Fruit fly (Drosophila melanogaster) whole organism, embryonic: ENCODE results near the gene Srr.

Source experiments
- Aef1 ChIP-seq: fragments of 200-800 bp; sonication (Bioruptor generic); IDR thresholded peaks from 3 replicates; pipeline ENCODE4 v1.3.6; 2022; ENCODE audit warnings: missing biosample characterization, missing genetic modification characterization
- Blimp-1 ChIP-seq: fragments of 200-800 bp; sonication (Bioruptor generic); optimal IDR thresholded peaks from 3 replicates; lab custom pipeline; 2018; ENCODE audit warnings: missing biosample characterization, missing genetic modification characterization, mild to moderate bottlenecking, moderate library complexity, missing genetic modification reagents
- CG10267 ChIP-seq: fragments of 200-800 bp; sonication (Bioruptor generic); optimal IDR thresholded peaks from 2 replicates; lab custom pipeline; 2018; ENCODE audit warnings: missing biosample characterization, mild to moderate bottlenecking, missing genetic modification characterization, moderate library complexity
- CG1233 ChIP-seq: fragments of 200-800 bp; sonication (Bioruptor generic); optimal IDR thresholded peaks from 4 replicates; lab custom pipeline; 2018; ENCODE audit warnings: missing biosample characterization, mild to moderate bottlenecking, missing genetic modification characterization
- CG1647 ChIP-seq: fragments of 200-800 bp; sonication (Bioruptor generic); optimal IDR thresholded peaks from 3 replicates; lab custom pipeline; 2016; ENCODE audit warnings: missing biosample characterization, missing genetic modification characterization
- CG2712 ChIP-seq: fragments of 200-800 bp; optimal IDR thresholded peaks from 3 replicates; lab custom pipeline; 2019; ENCODE audit warnings: missing biosample characterization, mild to moderate bottlenecking, missing genetic modification characterization, moderate library complexity
- CG30020 ChIP-seq: fragments of 200-800 bp; optimal IDR thresholded peaks from 2 replicates; lab custom pipeline; 2019; ENCODE audit warnings: missing biosample characterization, mild to moderate bottlenecking, missing genetic modification characterization, moderate library complexity
- CG3281 ChIP-seq: fragments of 200-800 bp; sonication (Bioruptor generic); optimal IDR thresholded peaks from 3 replicates; lab custom pipeline; 2017; ENCODE audit warnings: missing biosample characterization, mild to moderate bottlenecking, missing genetic modification characterization
- CG4617 ChIP-seq: fragments of 200-800 bp; sonication (Bioruptor generic); optimal IDR thresholded peaks from 3 replicates; lab custom pipeline; 2016; ENCODE audit warnings: missing biosample characterization, missing genetic modification characterization, borderline replicate concordance
- CG5953 ChIP-seq: fragments of 200-800 bp; sonication (Bioruptor generic); IDR thresholded peaks from 2 replicates; pipeline ENCODE4 v1.3.6; 2022; ENCODE audit warnings: missing biosample characterization, missing genetic modification characterization
- CG7786 ChIP-seq: fragments of 200-800 bp; sonication (Bioruptor generic); optimal IDR thresholded peaks from 2 replicates; lab custom pipeline; 2016; ENCODE audit warnings: missing biosample characterization, missing genetic modification characterization
- CG9727 ChIP-seq: fragments of 200-800 bp; sonication (Bioruptor generic); optimal IDR thresholded peaks from 3 replicates; lab custom pipeline; 2017; ENCODE audit warnings: missing biosample characterization, mild to moderate bottlenecking, missing genetic modification characterization
- CHES-1-like ChIP-seq: fragments of 200-800 bp; sonication (Bioruptor generic); optimal IDR thresholded peaks from 2 replicates; lab custom pipeline; 2016; ENCODE audit warnings: missing biosample characterization, missing genetic modification characterization
- CkIIα-i1 ChIP-seq: fragments of 200-800 bp; sonication (Bioruptor generic); IDR thresholded peaks from 2 replicates; pipeline ENCODE4 v1.3.6; 2022; ENCODE audit warnings: missing biosample characterization, missing genetic modification characterization
- D ChIP-seq, 2 experiments: fragments of 200-800 bp in 1 of 2; fragments of >200 bp in 1 of 2; sonication (Bioruptor generic) in 1 of 2; optimal IDR thresholded peaks; 2 replicates in 1 of 2; 3 replicates in 1 of 2; lab custom pipeline; 2017; ENCODE audit warnings: mild to moderate bottlenecking in 1 of 2, missing biosample characterization in 1 of 2, missing genetic modification characterization in 1 of 2, missing genetic modification reagents in 1 of 2
- Dek ChIP-seq: fragments of 200-800 bp; sonication (Bioruptor generic); optimal IDR thresholded peaks from 3 replicates; lab custom pipeline; 2019; ENCODE audit warnings: missing biosample characterization, mild to moderate bottlenecking, missing genetic modification characterization, moderate library complexity
- Eip74EF ChIP-seq, 2 experiments: fragments of 200-800 bp in 1 of 2; fragments of >200 bp in 1 of 2; sonication (Bioruptor generic) in 1 of 2; optimal IDR thresholded peaks; 2 replicates each; lab custom pipeline; 2017 to 2019; ENCODE audit warnings: missing biosample characterization in 2 of 2, missing genetic modification characterization in 2 of 2, mild to moderate bottlenecking in 1 of 2, moderate library complexity in 1 of 2
- Ets65A ChIP-seq: fragments of 200-800 bp; sonication (Bioruptor generic); peaks from one replicate; lab custom pipeline; 2016; ENCODE audit warnings: missing biosample characterization, missing genetic modification characterization
- Ets97D ChIP-seq: fragments of 200-800 bp; sonication (Bioruptor generic); optimal IDR thresholded peaks from 3 replicates; lab custom pipeline; 2016; ENCODE audit warnings: missing biosample characterization, missing genetic modification characterization
- HmgZ ChIP-seq: fragments of 200-800 bp; sonication (Bioruptor generic); optimal IDR thresholded peaks from 2 replicates; lab custom pipeline; 2018; ENCODE audit warnings: missing biosample characterization, mild to moderate bottlenecking, missing genetic modification characterization
- Lpt ChIP-seq: fragments of >200 bp; optimal IDR thresholded peaks from 2 replicates; lab custom pipeline; 2018; ENCODE audit warnings: missing biosample characterization, missing genetic modification characterization
- Mrtf ChIP-seq: fragments of 200-800 bp; sonication (Bioruptor generic); IDR thresholded peaks from 3 replicates; pipeline ENCODE4 v1.3.6; 2022; ENCODE audit warnings: missing biosample characterization, missing genetic modification characterization
- Optix ChIP-seq: fragments of 200-800 bp; sonication (Bioruptor generic); IDR thresholded peaks from 3 replicates; pipeline ENCODE4 v1.3.6; 2022; ENCODE audit warnings: missing biosample characterization, missing genetic modification characterization
- Sin3A ChIP-seq: fragments of >200 bp; optimal IDR thresholded peaks from 2 replicates; lab custom pipeline; 2018
- Sox102F ChIP-seq: fragments of 200-800 bp; sonication (Bioruptor generic); optimal IDR thresholded peaks from 2 replicates; lab custom pipeline; 2018; ENCODE audit warnings: missing biosample characterization, mild to moderate bottlenecking, missing genetic modification characterization, moderate library complexity
- Spps ChIP-seq: fragments of 200-800 bp; sonication (Bioruptor generic); optimal IDR thresholded peaks from 2 replicates; lab custom pipeline; 2018; ENCODE audit warnings: missing biosample characterization, mild to moderate bottlenecking, missing genetic modification characterization
- Xbp1 ChIP-seq: fragments of 200-800 bp; sonication (Bioruptor generic); optimal IDR thresholded peaks from 3 replicates; lab custom pipeline; 2016; ENCODE audit warnings: missing biosample characterization, mild to moderate bottlenecking, missing genetic modification characterization
- amos ChIP-seq: fragments of 200-800 bp; sonication (Bioruptor generic); IDR thresholded peaks from 2 replicates; pipeline ENCODE4 v1.3.6; 2022; ENCODE audit warnings: missing biosample characterization, missing genetic modification characterization; ENCODE audit not compliant: partially characterized antibody
- aop ChIP-seq: fragments of 200-800 bp; sonication (Bioruptor generic); IDR thresholded peaks from 2 replicates; pipeline ENCODE4 v1.3.6; 2022; ENCODE audit warnings: missing biosample characterization, missing genetic modification characterization
- ash1 ChIP-seq: fragments of 200-800 bp; sonication (Bioruptor generic); optimal IDR thresholded peaks from 2 replicates; lab custom pipeline; 2018; ENCODE audit warnings: missing biosample characterization, mild to moderate bottlenecking, missing genetic modification characterization
- az2 ChIP-seq: fragments of 200-800 bp; sonication (Bioruptor generic); optimal IDR thresholded peaks from 3 replicates; lab custom pipeline; 2016; ENCODE audit warnings: missing biosample characterization, missing genetic modification characterization
- bowl ChIP-seq: fragments of 200-800 bp; sonication (Bioruptor generic); IDR thresholded peaks from 2 replicates; pipeline ENCODE4 v1.3.6; 2022; ENCODE audit warnings: missing biosample characterization, missing genetic modification characterization
- chif ChIP-seq, 2 experiments: fragments of 200-800 bp; sonication (Bioruptor generic); optimal IDR thresholded peaks; 3 replicates each; lab custom pipeline; 2016; ENCODE audit warnings: missing biosample characterization in 2 of 2, missing genetic modification characterization in 2 of 2
- dati ChIP-seq: fragments of 200-800 bp; sonication (Bioruptor generic); IDR thresholded peaks from 2 replicates; pipeline ENCODE4 v1.3.6; 2022; ENCODE audit warnings: missing biosample characterization, missing genetic modification characterization
- dysf ChIP-seq: fragments of 200-800 bp; sonication (Bioruptor generic); IDR thresholded peaks from 3 replicates; pipeline ENCODE4 v1.3.6; 2022; ENCODE audit warnings: missing biosample characterization, missing genetic modification characterization
- eyg ChIP-seq: fragments of 200-800 bp; sonication (Bioruptor generic); optimal IDR thresholded peaks from 3 replicates; lab custom pipeline; 2016; ENCODE audit warnings: missing biosample characterization, missing genetic modification characterization
- fd102C ChIP-seq: fragments of 200-800 bp; sonication (Bioruptor generic); optimal IDR thresholded peaks from 2 replicates; lab custom pipeline; 2018; ENCODE audit warnings: missing biosample characterization, mild to moderate bottlenecking, missing genetic modification characterization, moderate library complexity
- fd3F ChIP-seq: fragments of 200-800 bp; sonication (Bioruptor generic); optimal IDR thresholded peaks from 2 replicates; lab custom pipeline; 2018; ENCODE audit warnings: missing biosample characterization, mild to moderate bottlenecking, missing genetic modification characterization, moderate library complexity
- ham ChIP-seq: fragments of 200-800 bp; sonication (Bioruptor generic); IDR thresholded peaks from 2 replicates; pipeline ENCODE4 v1.3.6; 2022; ENCODE audit warnings: missing biosample characterization, missing genetic modification characterization
- hkb ChIP-seq, 2 experiments: fragments of 200-800 bp in 1 of 2; fragments of >200 bp in 1 of 2; sonication (Bioruptor generic) in 1 of 2; IDR thresholded peaks in 1 of 2; optimal IDR thresholded peaks in 1 of 2; 2 replicates each; pipeline versions ENCODE4 v1.3.6 to Lab custom; 2017 to 2022; ENCODE audit warnings: missing biosample characterization in 1 of 2, missing genetic modification characterization in 1 of 2
- inv ChIP-seq: fragments of 200-800 bp; sonication (Bioruptor generic); IDR thresholded peaks from 2 replicates; pipeline ENCODE4 v1.3.6; 2022; ENCODE audit warnings: missing biosample characterization, missing genetic modification characterization; ENCODE audit not compliant: partially characterized antibody
- jumu ChIP-seq: fragments of 200-800 bp; sonication (Bioruptor generic); optimal IDR thresholded peaks from 3 replicates; lab custom pipeline; 2016; ENCODE audit warnings: missing biosample characterization, missing genetic modification characterization
- klu ChIP-seq: fragments of 200-800 bp; sonication (Bioruptor generic); IDR thresholded peaks from 2 replicates; pipeline ENCODE4 v1.3.6; 2022; ENCODE audit warnings: missing biosample characterization, missing genetic modification characterization
- kni ChIP-seq: fragments of 200-800 bp; sonication (Bioruptor generic); optimal IDR thresholded peaks from 3 replicates; lab custom pipeline; 2017; ENCODE audit warnings: mild to moderate bottlenecking, missing biosample characterization, missing genetic modification reagents, missing genetic modification characterization
- lab ChIP-seq: fragments of 200-800 bp; sonication (Bioruptor generic); optimal IDR thresholded peaks from 3 replicates; lab custom pipeline; 2017; ENCODE audit warnings: missing biosample characterization, missing genetic modification characterization, mild to moderate bottlenecking, moderate library complexity, missing genetic modification reagents
- lmd ChIP-seq: fragments of 200-800 bp; sonication (Bioruptor generic); IDR thresholded peaks from 2 replicates; pipeline ENCODE4 v1.3.6; 2022; ENCODE audit warnings: missing biosample characterization, missing genetic modification characterization
- pros ChIP-seq: fragments of 200-800 bp; sonication (Bioruptor generic); optimal IDR thresholded peaks from 3 replicates; lab custom pipeline; 2019; ENCODE audit warnings: missing biosample characterization, mild to moderate bottlenecking, missing genetic modification characterization, moderate library complexity
- sens ChIP-seq: fragments of 200-800 bp; sonication (Bioruptor generic); peaks from one replicate; lab custom pipeline; 2016; ENCODE audit warnings: missing biosample characterization, missing genetic modification characterization
- shn ChIP-seq: fragments of 200-800 bp; sonication (Bioruptor generic); optimal IDR thresholded peaks from 3 replicates; lab custom pipeline; 2016; ENCODE audit warnings: missing biosample characterization, missing genetic modification characterization
- sisA ChIP-seq: fragments of 200-800 bp; sonication (Bioruptor generic); IDR thresholded peaks from 2 replicates; pipeline ENCODE4 v1.3.6; 2022; ENCODE audit warnings: missing biosample characterization, missing genetic modification characterization

The Srr gene

DNA sequence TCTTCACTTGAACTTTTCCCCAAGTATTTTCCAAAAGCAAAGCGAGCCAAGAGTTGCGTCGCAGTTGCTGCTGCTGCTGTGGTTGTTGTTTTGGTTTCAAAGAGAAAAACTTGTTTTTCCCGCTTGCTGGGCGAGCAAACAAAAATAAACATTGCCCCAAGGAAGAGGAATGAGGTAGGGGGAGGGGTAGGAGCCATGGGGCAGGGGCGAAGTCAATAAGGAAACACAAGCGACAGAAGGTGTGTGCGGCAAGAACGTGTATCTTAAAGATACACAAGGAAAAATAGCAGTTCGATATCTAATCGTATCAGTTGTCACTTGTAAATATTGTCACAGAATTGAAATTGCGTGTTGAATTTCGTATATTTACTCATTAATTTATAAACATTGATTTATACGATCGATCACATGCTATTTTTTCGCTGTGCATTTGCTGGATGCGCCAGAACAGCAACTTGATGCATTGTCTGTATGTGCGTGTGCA is 28.4 kb downstream of the Srr start (continued):
- TF ChIP-seq CG4617 (GFP tag; lab: Kevin White, UChicago) (peak; percentile 14), CG3281 (GFP tag; lab: Kevin White, UChicago) (peak; percentile 64), Lpt (GFP tag; lab: Kevin White, UChicago) (no peak), lab (GFP tag; lab: Kevin White, UChicago) (peak; percentile 84), hkb (optimal IDR thresholded peaks at IDR 0.05; lab: Kevin White, UChicago) (no peak), hkb (GFP tag; IDR thresholded peaks at IDR 0.05; lab: Robert Waterston, UW) (peak; percentile 75), sisA (GFP tag; lab: Robert Waterston, UW) (peak; percentile 58), Aef1 (GFP tag; lab: Robert Waterston, UW) (no peak), CG2712 (tag; lab: Kevin White, UChicago) (peak; percentile 89), pros (GFP tag; lab: Kevin White, UChicago) (peak; percentile 69), amos (GFP tag; lab: Robert Waterston, UW) (no peak), Ets97D (GFP tag; lab: Kevin White, UChicago) (no peak), CG30020 (tag; lab: Kevin White, UChicago) (peak; percentile 18), dati (GFP tag; lab: Robert Waterston, UW) (0 out of 2 replicates have a peak, but pooled peaks have one; percentile 46), CG5953 (GFP tag; lab: Robert Waterston, UW) (peak; percentile 41; the same call in 1 of the 2 replicates), CkIIα-i1 (GFP tag; lab: Robert Waterston, UW) (no peak), dysf (peak; percentile 73), ash1 (GFP tag; lab: Kevin White, UChicago) (no peak), sens (GFP tag; lab: Kevin White, UChicago) (peak; percentile 95), Mrtf (GFP tag; lab: Robert Waterston, UW) (no peak), CHES-1-like (no peak), CG1233 (GFP tag; lab: Kevin White, UChicago) (peak; percentile 80), fd102C (GFP tag; lab: Kevin White, UChicago) (peak; percentile 47), Optix (0 out of 3 replicates have a peak, but pooled peaks have one; percentile 35), Ets65A (GFP tag; lab: Kevin White, UChicago) (no peak), Sox102F (peak; percentile 59), CG7786 (GFP tag; lab: Kevin White, UChicago) (no peak), Sin3A (lab: Kevin White, UChicago) (no peak), Xbp1 (GFP tag; lab: Kevin White, UChicago) (peak; percentile 57), ham (GFP tag; lab: Robert Waterston, UW) (no peak), bowl (GFP tag; lab: Robert Waterston, UW) (no peak), fd3F (GFP tag; lab: Kevin White, UChicago) (peak; percentile 77), jumu (peak; percentile 36), lmd (GFP tag; lab: Robert Waterston, UW) (peak; percentile 64), CG10267 (tag; lab: Kevin White, UChicago) (peak; percentile 65), shn (GFP tag; lab: Kevin White, UChicago) (peak; percentile 38), Blimp-1 (GFP tag; lab: Kevin White, UChicago) (peak; percentile 81), CG1647 (GFP tag; lab: Kevin White, UChicago) (no peak), klu (GFP tag; lab: Robert Waterston, UW) (no peak), aop (0 out of 2 replicates have a peak, but pooled peaks have one; percentile 23), Spps (tag; lab: Kevin White, UChicago) (peak; percentile 87), D (optimal IDR thresholded peaks at IDR 0.05; lab: Kevin White, UChicago) (no peak), D (GFP tag; optimal IDR thresholded peaks at IDR 0.05; lab: Kevin White, UChicago) (peak; percentile 80), Eip74EF (GFP tag; optimal IDR thresholded peaks at IDR 0.05; lab: Kevin White, UChicago) (peak in 1 of 2 experiments; percentile 59), az2 (GFP tag; lab: Kevin White, UChicago) (peak; percentile 70), Dek (peak; percentile 36), HmgZ (peak; percentile 48), chif (GFP tag; optimal IDR thresholded peaks at IDR 0.05; lab: Kevin White, UChicago) (peak; percentile 39 to 56), inv (GFP tag; lab: Robert Waterston, UW) (no peak), eyg (GFP tag; lab: Kevin White, UChicago) (no peak), kni (GFP tag; lab: Kevin White, UChicago) (peak; percentile 89), CG9727 (GFP tag; lab: Kevin White, UChicago) (peak; percentile 82)
